Fruit fly (Drosophila melanogaster) S2 (cell line): ENCODE results near the gene CG5800.

Experiments used
- CG8478 ChIP-seq: fragments of >200 bp; optimal IDR thresholded peaks from 2 replicates; lab custom pipeline; 2018
- CTCF ChIP-seq, 2 experiments: fragments of >200 bp; optimal IDR thresholded peaks; 2 replicates each; lab custom pipeline; 2018

CG5800 gene

dm6 chrX:17631996-17632612 lies 4.0 kb upstream of the CG5800 start, which contains the start of the genes corolla and ND-24:
Gene corolla (minus strand): TSS chrX:17632047.
Gene ND-24 (plus strand): TSS chrX:17632089.
- TF ChIP-seq CTCF (optimal IDR thresholded peaks at IDR 0.05; lab: Kevin White, UChicago) (no peak), CG8478 (lab: Kevin White, UChicago) (no peak)

dm6 chrX:17640837-17641236 lies 4.8 kb downstream of the CG5800 start:
- TF ChIP-seq CTCF (optimal IDR thresholded peaks at IDR 0.05; lab: Kevin White, UChicago): no peak
- TF ChIP-seq CG8478 (lab: Kevin White, UChicago): no peak

- TF ChIP-seq CG8478 (lab: Kevin White, UChicago) (no peak), CTCF (optimal IDR thresholded peaks at IDR 0.05; lab: Kevin White, UChicago) (no peak)
These were observed 15.3 kb downstream of the CG5800 start for dm6 chrX:17651216-17651997.

- TF ChIP-seq CG8478 (lab: Kevin White, UChicago) (no peak), CTCF (optimal IDR thresholded peaks at IDR 0.05; lab: Kevin White, UChicago) (peak in 1 of 2 experiments; percentile 10)
These were observed 16.1 kb downstream of the CG5800 start, which contains the start of gene RhoGAPp190 for dm6 chrX:17651998-17652738. Gene RhoGAPp190 (minus strand): TSS chrX:17652562.

- TF ChIP-seq CTCF (optimal IDR thresholded peaks at IDR 0.05; lab: Kevin White, UChicago) (no peak), CG8478 (lab: Kevin White, UChicago) (no peak)
These were observed 20.4 kb downstream of the CG5800 start, which contains the start of gene IntS2 for dm6 chrX:17656501-17656900. Gene IntS2 (minus strand): TSS chrX:17656818.

dm6 chrX:17657050-17657696 lies 21.1 kb downstream of the CG5800 start, which contains the start of gene beta-Spec:
Gene beta-Spec (plus strand): TSS chrX:17657372.
- TF ChIP-seq CTCF (optimal IDR thresholded peaks at IDR 0.05; lab: Kevin White, UChicago) (no peak), CG8478 (lab: Kevin White, UChicago) (no peak)

- TF ChIP-seq CTCF (optimal IDR thresholded peaks at IDR 0.05; lab: Kevin White, UChicago) (no peak), CG8478 (lab: Kevin White, UChicago) (no peak)
These were observed 21.6 kb downstream of the CG5800 start for dm6 chrX:17657716-17658115.

- TF ChIP-seq CTCF (optimal IDR thresholded peaks at IDR 0.05; lab: Kevin White, UChicago) (peak in 1 of 2 experiments; percentile 5), CG8478 (lab: Kevin White, UChicago) (no peak)
These were observed 22.4 kb downstream of the CG5800 start for dm6 chrX:17658207-17659118.

dm6 chrX:17659119-17659452 lies 23.0 kb downstream of the CG5800 start:
- TF ChIP-seq CG8478 (lab: Kevin White, UChicago): no peak
- TF ChIP-seq CTCF (optimal IDR thresholded peaks at IDR 0.05; lab: Kevin White, UChicago): no peak

- TF ChIP-seq CG8478 (lab: Kevin White, UChicago): no peak
- no peak for TF ChIP-seq CTCF (optimal IDR thresholded peaks at IDR 0.05; lab: Kevin White, UChicago)
These were observed 35.7 kb downstream of the CG5800 start, which contains the start of gene CG12990 for dm6 chrX:17671788-17672187. Gene CG12990 (minus strand): TSS chrX:17671888.

dm6 chrX:17677953-17678668 lies 42.0 kb downstream of the CG5800 start:
- TF ChIP-seq CG8478 (lab: Kevin White, UChicago) (no peak), CTCF (optimal IDR thresholded peaks at IDR 0.05; lab: Kevin White, UChicago) (no peak)
